Worm (Caenorhabditis elegans) whole organism, late embryonic: ENCODE measurements around the gene ZK1307.3.

Source experiments
- C08G9.2 ChIP-seq: sonication (generic microtip); optimal IDR thresholded peaks from 2 replicates; lab custom pipeline; 2016; ENCODE audit warnings: mild to moderate bottlenecking, missing genetic modification characterization, moderate library complexity, missing compliant biosample characterization
- C38D4.7 ChIP-seq: fragments of 200-800 bp; sonication (Bioruptor generic); optimal IDR thresholded peaks from 2 replicates; lab custom pipeline; 2018; ENCODE audit warnings: mild to moderate bottlenecking, missing genetic modification characterization, moderate library complexity, missing compliant biosample characterization
- F13H6.1 ChIP-seq: sonication (generic microtip); optimal IDR thresholded peaks from 2 replicates; lab custom pipeline; 2016; ENCODE audit warnings: missing genetic modification characterization, missing compliant biosample characterization
- K02D7.2 ChIP-seq: sonication (generic microtip); optimal IDR thresholded peaks from 2 replicates; lab custom pipeline; 2017; ENCODE audit warnings: mild to moderate bottlenecking, missing genetic modification characterization, missing compliant biosample characterization
- K09A11.1 ChIP-seq: sonication (generic microtip); optimal IDR thresholded peaks from 2 replicates; lab custom pipeline; 2017; ENCODE audit warnings: antibody characterized with exemption, mild to moderate bottlenecking, missing genetic modification characterization, missing compliant biosample characterization; ENCODE audit not compliant: insufficient read depth
- Y22D7AL.16 ChIP-seq: sonication (generic microtip); optimal IDR thresholded peaks from 2 replicates; lab custom pipeline; 2016; ENCODE audit warnings: missing genetic modification characterization, missing compliant biosample characterization
- ahr-1 ChIP-seq: sonication (generic microtip); optimal IDR thresholded peaks from 2 replicates; lab custom pipeline; 2016; ENCODE audit warnings: missing genetic modification characterization, missing compliant biosample characterization
- ceh-18 ChIP-seq: sonication (generic microtip); optimal IDR thresholded peaks from 2 replicates; lab custom pipeline; 2016; ENCODE audit warnings: missing genetic modification characterization, missing compliant biosample characterization
- ceh-19 ChIP-seq: fragments of 200-800 bp; sonication (Bioruptor generic); optimal IDR thresholded peaks from 2 replicates; lab custom pipeline; 2018; ENCODE audit warnings: mild to moderate bottlenecking, missing genetic modification characterization, missing compliant biosample characterization
- ceh-22 ChIP-seq: sonication (generic microtip); optimal IDR thresholded peaks from 2 replicates; lab custom pipeline; 2017; ENCODE audit warnings: missing biosample characterization, missing genetic modification characterization
- ceh-31 ChIP-seq: sonication (generic microtip); optimal IDR thresholded peaks from 2 replicates; lab custom pipeline; 2016; ENCODE audit warnings: missing genetic modification characterization, missing compliant biosample characterization
- ceh-34 ChIP-seq: sonication (generic microtip); optimal IDR thresholded peaks from 2 replicates; lab custom pipeline; 2016; ENCODE audit warnings: mild to moderate bottlenecking, missing genetic modification characterization, missing compliant biosample characterization
- ceh-6 ChIP-seq: fragments of 200-800 bp; sonication (Bioruptor generic); optimal IDR thresholded peaks from 2 replicates; lab custom pipeline; 2018; ENCODE audit warnings: mild to moderate bottlenecking, missing genetic modification characterization, missing compliant biosample characterization
- che-1 ChIP-seq: sonication (generic microtip); optimal IDR thresholded peaks from 2 replicates; lab custom pipeline; 2016; ENCODE audit warnings: mild to moderate bottlenecking, missing genetic modification characterization, missing compliant biosample characterization
- dve-1 ChIP-seq: sonication (generic microtip); optimal IDR thresholded peaks from 2 replicates; lab custom pipeline; 2017; ENCODE audit warnings: antibody characterized with exemption, mild to moderate bottlenecking, missing genetic modification characterization, missing compliant biosample characterization
- elt-2 ChIP-seq: sonication (generic microtip); optimal IDR thresholded peaks from 2 replicates; lab custom pipeline; 2016; ENCODE audit warnings: missing genetic modification reagents, missing genetic modification characterization, missing compliant biosample characterization
- elt-4 ChIP-seq: sonication (generic microtip); optimal IDR thresholded peaks from 2 replicates; lab custom pipeline; 2016; ENCODE audit warnings: missing genetic modification characterization, missing compliant biosample characterization
- ets-4 ChIP-seq: sonication (generic microtip); optimal IDR thresholded peaks from 2 replicates; lab custom pipeline; 2016; ENCODE audit warnings: missing genetic modification characterization, missing compliant biosample characterization
- eyg-1 ChIP-seq: sonication (generic microtip); optimal IDR thresholded peaks from 2 replicates; lab custom pipeline; 2016; ENCODE audit warnings: missing genotype, missing genetic modification characterization, missing compliant biosample characterization
- fax-1 ChIP-seq: sonication (generic microtip); optimal IDR thresholded peaks from 2 replicates; lab custom pipeline; 2016; ENCODE audit warnings: missing genotype, missing genetic modification characterization, missing compliant biosample characterization
- fkh-10 ChIP-seq: fragments of 150-350 bp; optimal IDR thresholded peaks from 2 replicates; lab custom pipeline; 2014; ENCODE audit warnings: missing biosample characterization, missing genetic modification reagents, missing genetic modification characterization
- hlh-6 ChIP-seq: sonication (generic microtip); optimal IDR thresholded peaks from 2 replicates; lab custom pipeline; 2016; ENCODE audit warnings: missing genotype, missing genetic modification characterization, missing compliant biosample characterization
- hlh-8 ChIP-seq: sonication (generic microtip); optimal IDR thresholded peaks from 2 replicates; lab custom pipeline; 2016; ENCODE audit warnings: missing genotype, missing genetic modification characterization, missing compliant biosample characterization
- lim-6 ChIP-seq: sonication (generic microtip); optimal IDR thresholded peaks from 2 replicates; lab custom pipeline; 2016; ENCODE audit warnings: missing genetic modification characterization, missing compliant biosample characterization
- nhr-11 ChIP-seq: fragments of 150-350 bp; optimal IDR thresholded peaks from 2 replicates; lab custom pipeline; 2014; ENCODE audit warnings: missing biosample characterization, missing genetic modification characterization
- nhr-232 ChIP-seq: sonication (generic microtip); optimal IDR thresholded peaks from 2 replicates; lab custom pipeline; 2016; ENCODE audit warnings: missing genetic modification characterization, missing compliant biosample characterization
- npax-4 ChIP-seq: sonication (generic microtip); optimal IDR thresholded peaks from 2 replicates; lab custom pipeline; 2016; ENCODE audit warnings: missing genetic modification characterization, missing compliant biosample characterization
- odd-2 ChIP-seq: sonication (generic microtip); optimal IDR thresholded peaks from 2 replicates; lab custom pipeline; 2017; ENCODE audit warnings: antibody characterized with exemption, mild to moderate bottlenecking, missing genetic modification characterization, missing compliant biosample characterization
- pag-3 ChIP-seq: sonication (generic microtip); optimal IDR thresholded peaks from 2 replicates; lab custom pipeline; 2016; ENCODE audit warnings: missing compliant biosample characterization, missing genetic modification characterization, borderline replicate concordance
- pat-9 ChIP-seq: fragments of 200-800 bp; sonication (Bioruptor generic); optimal IDR thresholded peaks from 2 replicates; lab custom pipeline; 2018; ENCODE audit warnings: mild to moderate bottlenecking, missing genetic modification characterization, moderate library complexity, missing compliant biosample characterization
- pha-2 ChIP-seq: sonication (generic microtip); optimal IDR thresholded peaks from 2 replicates; lab custom pipeline; 2017; ENCODE audit warnings: mild to moderate bottlenecking, missing genetic modification characterization, missing compliant biosample characterization
- pqm-1 ChIP-seq: sonication (generic microtip); optimal IDR thresholded peaks from 2 replicates; lab custom pipeline; 2016; ENCODE audit warnings: missing genetic modification characterization, missing compliant biosample characterization
- ref-2 ChIP-seq: sonication (generic microtip); optimal IDR thresholded peaks from 2 replicates; lab custom pipeline; 2016; ENCODE audit warnings: missing genetic modification characterization, missing compliant biosample characterization
- rnt-1 ChIP-seq: sonication (generic microtip); optimal IDR thresholded peaks from 2 replicates; lab custom pipeline; 2016; ENCODE audit warnings: missing genetic modification characterization, missing compliant biosample characterization
- sdc-2 ChIP-seq: sonication (generic microtip); optimal IDR thresholded peaks from 2 replicates; lab custom pipeline; 2016; ENCODE audit warnings: missing genotype, missing genetic modification characterization, missing compliant biosample characterization
- sox-2 ChIP-seq: fragments of 200-800 bp; sonication (Bioruptor generic); IDR thresholded peaks from 2 replicates; pipeline ENCODE4 v1.3.6; 2022; ENCODE audit warnings: missing genetic modification reagents, missing genetic modification characterization, missing compliant biosample characterization
- sox-4 ChIP-seq: sonication (generic microtip); optimal IDR thresholded peaks from 2 replicates; lab custom pipeline; 2017; ENCODE audit warnings: mild to moderate bottlenecking, missing genetic modification characterization, inconsistent platforms, missing compliant biosample characterization
- syd-9 ChIP-seq: sonication (generic microtip); optimal IDR thresholded peaks from 2 replicates; lab custom pipeline; 2016; ENCODE audit warnings: mild to moderate bottlenecking, missing genetic modification characterization, moderate library complexity, missing compliant biosample characterization
- tbx-2 ChIP-seq: sonication (generic microtip); optimal IDR thresholded peaks from 2 replicates; lab custom pipeline; 2016; ENCODE audit warnings: missing genetic modification characterization, missing compliant biosample characterization
- tbx-7 ChIP-seq: sonication (generic microtip); optimal IDR thresholded peaks from 2 replicates; lab custom pipeline; 2016; ENCODE audit warnings: missing genotype, missing genetic modification characterization, missing compliant biosample characterization
- unc-55 ChIP-seq: sonication (generic microtip); optimal IDR thresholded peaks from 2 replicates; lab custom pipeline; 2017; ENCODE audit warnings: missing biosample characterization, missing genetic modification reagents, missing genetic modification characterization
- unc-86 ChIP-seq: sonication (generic microtip); optimal IDR thresholded peaks from 2 replicates; lab custom pipeline; 2016; ENCODE audit warnings: missing genetic modification characterization, missing compliant biosample characterization

The ZK1307.3 gene

ce11 chrII:9646122-9646555 is 6.7 kb downstream of the ZK1307.3 start (continued):
- no peak for TF ChIP-seq elt-4 (tag; lab: Kevin White, UChicago)
- peak; percentile 47 for TF ChIP-seq C08G9.2
- no peak for TF ChIP-seq sox-4 (tag; lab: Kevin White, UChicago)
- TF ChIP-seq fkh-10 (GFP tag; lab: Kevin White, UChicago), result no peak
- TF ChIP-seq ceh-19, result no peak
- no peak for TF ChIP-seq pqm-1 (tag; lab: Kevin White, UChicago)
- TF ChIP-seq sox-2 (GFP tag; lab: Robert Waterston, UW), result no peak
- peak; percentile 77 for TF ChIP-seq unc-55
- TF ChIP-seq K02D7.2 (tag; lab: Kevin White, UChicago), result no peak
- no peak for TF ChIP-seq tbx-7 (tag; lab: Kevin White, UChicago)
- peak; percentile 18 for TF ChIP-seq ets-4 (tag; lab: Kevin White, UChicago)
- TF ChIP-seq fax-1 (tag; lab: Kevin White, UChicago), result no peak
- TF ChIP-seq ceh-6 (GFP tag; lab: Kevin White, UChicago), result peak; percentile 37
- TF ChIP-seq ceh-31, result peak; percentile 87
- TF ChIP-seq tbx-2 (tag; lab: Kevin White, UChicago), result peak; percentile 66
- no peak for TF ChIP-seq nhr-232 (tag; lab: Kevin White, UChicago)
- TF ChIP-seq dve-1 (tag; lab: Kevin White, UChicago), result peak; percentile 32
- no peak for TF ChIP-seq ahr-1 (tag; lab: Kevin White, UChicago)
- no peak for TF ChIP-seq hlh-8 (tag; lab: Kevin White, UChicago)
- no peak for TF ChIP-seq lim-6 (tag; lab: Kevin White, UChicago)
- TF ChIP-seq hlh-6, result peak; percentile 40
- no peak for TF ChIP-seq C38D4.7
- peak; percentile 72 for TF ChIP-seq ref-2 (tag; lab: Kevin White, UChicago)
- no peak for TF ChIP-seq nhr-11 (tag; lab: Kevin White, UChicago)
- no peak for TF ChIP-seq npax-4 (tag; lab: Kevin White, UChicago)
- no peak for TF ChIP-seq pat-9 (tag; lab: Kevin White, UChicago)
- peak; percentile 76 for TF ChIP-seq ceh-34 (tag; lab: Kevin White, UChicago)
- TF ChIP-seq che-1 (tag; lab: Kevin White, UChicago), result no peak
- TF ChIP-seq pha-2 (tag; lab: Kevin White, UChicago), result peak; percentile 3
- no peak for TF ChIP-seq Y22D7AL.16 (tag; lab: Kevin White, UChicago)
- no peak for TF ChIP-seq eyg-1 (tag; lab: Kevin White, UChicago)
- TF ChIP-seq K09A11.1 (tag; lab: Kevin White, UChicago), result peak; percentile 31
- TF ChIP-seq F13H6.1, result no peak
- peak; percentile 13 for TF ChIP-seq sdc-2 (tag; lab: Kevin White, UChicago)
- no peak for TF ChIP-seq pag-3
- TF ChIP-seq syd-9 (tag; lab: Kevin White, UChicago), result peak; percentile 46
- peak; percentile 56 for TF ChIP-seq ceh-18

DNA sequence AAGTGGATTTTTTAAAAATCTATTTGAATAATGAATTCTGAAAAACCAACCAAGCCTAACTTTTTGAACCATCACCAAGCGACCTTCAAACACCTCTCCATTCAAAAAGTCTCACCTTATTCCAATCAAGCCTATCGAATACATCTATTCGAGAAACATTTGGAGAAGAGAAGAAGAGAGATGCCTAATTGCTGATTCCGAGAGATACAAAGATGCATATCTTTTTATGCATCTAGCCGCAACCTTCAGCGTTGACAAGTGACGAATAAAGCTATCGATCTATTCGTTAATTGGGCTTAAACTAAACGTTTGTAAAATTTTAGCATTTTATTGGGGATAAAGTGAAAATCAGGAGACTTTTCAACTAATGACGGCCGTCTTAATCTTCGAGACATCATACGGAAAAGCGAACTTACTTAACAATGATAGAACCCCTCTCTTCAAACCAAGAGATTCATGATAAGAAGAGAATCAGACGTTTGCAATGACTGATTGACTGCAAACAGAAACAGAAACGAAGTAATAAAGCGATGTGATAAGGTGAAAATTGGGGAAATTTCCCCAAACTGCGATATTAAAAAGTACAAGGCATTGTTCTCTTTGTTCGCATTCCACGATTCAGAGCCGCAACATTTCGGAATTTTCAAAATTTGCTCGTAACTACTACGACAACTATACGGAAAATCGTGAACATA is 7.7 kb downstream of the ZK1307.3 start:
- peak; percentile 77 for TF ChIP-seq rnt-1
- no peak for TF ChIP-seq npax-4 (tag; lab: Kevin White, UChicago)
- TF ChIP-seq elt-2 (tag; lab: Kevin White, UChicago), result peak; percentile 46
- peak; percentile 39 for TF ChIP-seq unc-55
- no peak for TF ChIP-seq ceh-22 (tag; lab: Kevin White, UChicago)

ce11 chrII:9644438-9644837 is 8.4 kb downstream of the ZK1307.3 start, which contains the start of gene fzr-1:
Gene fzr-1, minus strand, starts transcription at chrII:9644466.
- peak; percentile 16 for TF ChIP-seq elt-2 (tag; lab: Kevin White, UChicago)
- TF ChIP-seq elt-4 (tag; lab: Kevin White, UChicago), result no peak
- no peak for TF ChIP-seq odd-2 (tag; lab: Kevin White, UChicago)
- TF ChIP-seq npax-4 (tag; lab: Kevin White, UChicago), result no peak
- TF ChIP-seq sdc-2 (tag; lab: Kevin White, UChicago), result no peak
- TF ChIP-seq unc-86 (tag; lab: Kevin White, UChicago), result no peak
- no peak for TF ChIP-seq ceh-34 (tag; lab: Kevin White, UChicago)
- no peak for TF ChIP-seq C38D4.7
- TF ChIP-seq, all 69 proteins: peak for 1
